Fruit fly (Drosophila melanogaster) whole organism, embryonic: ENCODE measurements around the gene Phb1.
A peak's percentile ranks its signal among the peaks of the same experiment; 100 is the strongest.

ENCODE experiments used
- Bdp1 ChIP-seq: fragments of 200-800 bp; sonication (Bioruptor generic); optimal IDR thresholded peaks from 3 replicates; lab custom pipeline; 2016; ENCODE audit warnings: missing biosample characterization, missing genetic modification characterization
- Blimp-1 ChIP-seq: fragments of 200-800 bp; sonication (Bioruptor generic); optimal IDR thresholded peaks from 3 replicates; lab custom pipeline; 2018; ENCODE audit warnings: missing biosample characterization, missing genetic modification characterization, mild to moderate bottlenecking, moderate library complexity, missing genetic modification reagents
- BtbVII ChIP-seq: fragments of 200-800 bp; sonication (Bioruptor generic); optimal IDR thresholded peaks from 3 replicates; lab custom pipeline; 2017; ENCODE audit warnings: missing biosample characterization, mild to moderate bottlenecking, missing genetic modification characterization
- CG10147 ChIP-seq: fragments of 200-800 bp; sonication (Bioruptor generic); optimal IDR thresholded peaks from 2 replicates; lab custom pipeline; 2019; ENCODE audit warnings: missing biosample characterization, mild to moderate bottlenecking, missing genetic modification characterization, moderate library complexity
- CG11560 ChIP-seq: fragments of 200-800 bp; sonication (Bioruptor generic); IDR thresholded peaks from 3 replicates; pipeline ENCODE4 v1.3.6; 2022; ENCODE audit warnings: missing biosample characterization, missing genetic modification characterization
- CG13123 ChIP-seq: fragments of 200-800 bp; sonication (Bioruptor generic); optimal IDR thresholded peaks from 2 replicates; lab custom pipeline; 2016; ENCODE audit warnings: missing biosample characterization, missing genetic modification characterization
- CG1647 ChIP-seq: fragments of 200-800 bp; sonication (Bioruptor generic); optimal IDR thresholded peaks from 3 replicates; lab custom pipeline; 2016; ENCODE audit warnings: missing biosample characterization, missing genetic modification characterization
- CG1792 ChIP-seq: fragments of 200-800 bp; sonication (Bioruptor generic); optimal IDR thresholded peaks from 2 replicates; lab custom pipeline; 2016; ENCODE audit warnings: missing biosample characterization, missing genetic modification characterization
- CG2199 ChIP-seq: fragments of 200-800 bp; sonication (Bioruptor generic); IDR thresholded peaks from 3 replicates; pipeline ENCODE4 v1.3.6; 2022; ENCODE audit warnings: missing biosample characterization, missing genetic modification characterization
- CG31365 ChIP-seq: fragments of 200-800 bp; sonication (Bioruptor generic); optimal IDR thresholded peaks from 2 replicates; lab custom pipeline; 2018; ENCODE audit warnings: missing biosample characterization, mild to moderate bottlenecking, missing genetic modification characterization
- CG34224 ChIP-seq: fragments of 200-800 bp; sonication (Bioruptor generic); IDR thresholded peaks from 3 replicates; pipeline ENCODE4 v1.3.6; 2022; ENCODE audit warnings: missing biosample characterization, missing genetic modification characterization; ENCODE audit not compliant: partially characterized antibody
- CG3847 ChIP-seq: fragments of 200-800 bp; sonication (Bioruptor generic); IDR thresholded peaks from 2 replicates; pipeline ENCODE4 v1.3.6; 2022; ENCODE audit warnings: missing biosample characterization, missing genetic modification characterization
- CG6854 ChIP-seq: fragments of 200-800 bp; sonication (Bioruptor generic); optimal IDR thresholded peaks from 3 replicates; lab custom pipeline; 2017; ENCODE audit warnings: missing biosample characterization, mild to moderate bottlenecking, missing genetic modification characterization
- CG7786 ChIP-seq: fragments of 200-800 bp; sonication (Bioruptor generic); optimal IDR thresholded peaks from 2 replicates; lab custom pipeline; 2016; ENCODE audit warnings: missing biosample characterization, missing genetic modification characterization
- CG8089 ChIP-seq: fragments of 200-800 bp; sonication (Bioruptor generic); optimal IDR thresholded peaks from 3 replicates; lab custom pipeline; 2016; ENCODE audit warnings: missing biosample characterization, missing genetic modification characterization
- CG8388 ChIP-seq: fragments of 200-800 bp; sonication (Bioruptor generic); optimal IDR thresholded peaks from 2 replicates; lab custom pipeline; 2019; ENCODE audit warnings: missing biosample characterization, mild to moderate bottlenecking, missing genetic modification characterization, moderate library complexity
- Dref ChIP-seq: fragments of 200-800 bp; sonication (Bioruptor generic); IDR thresholded peaks from 2 replicates; pipeline ENCODE4 v1.3.6; 2022; ENCODE audit warnings: missing biosample characterization, missing genetic modification characterization
- ERR ChIP-seq: fragments of 200-800 bp; sonication (Bioruptor generic); optimal IDR thresholded peaks from 2 replicates; lab custom pipeline; 2016; ENCODE audit warnings: missing biosample characterization, missing genetic modification characterization
- Fer3 ChIP-seq: fragments of 200-800 bp; sonication (Bioruptor generic); optimal IDR thresholded peaks from 2 replicates; lab custom pipeline; 2018; ENCODE audit warnings: missing biosample characterization, mild to moderate bottlenecking, missing genetic modification characterization, moderate library complexity
- Gsc ChIP-seq: fragments of 200-800 bp; sonication (Bioruptor generic); IDR thresholded peaks from 2 replicates; pipeline ENCODE4 v1.3.6; 2022; ENCODE audit warnings: missing biosample characterization, missing genetic modification characterization
- HLH3B ChIP-seq: fragments of 200-800 bp; sonication (Bioruptor generic); IDR thresholded peaks from 2 replicates; pipeline ENCODE4 v1.3.6; 2022; ENCODE audit warnings: missing biosample characterization, missing genetic modification characterization
- HLHmδ ChIP-seq: fragments of 200-800 bp; sonication (Bioruptor generic); optimal IDR thresholded peaks from 2 replicates; lab custom pipeline; 2018; ENCODE audit warnings: missing biosample characterization, mild to moderate bottlenecking, missing genetic modification characterization, moderate library complexity
- Hr3 ChIP-seq: fragments of 200-800 bp; sonication (Bioruptor generic); optimal IDR thresholded peaks from 3 replicates; lab custom pipeline; 2016; ENCODE audit warnings: missing biosample characterization, missing genetic modification characterization
- Hr78 ChIP-seq, 2 experiments: fragments of 200-800 bp in 1 of 2; fragments of >200 bp in 1 of 2; sonication (Bioruptor generic) in 1 of 2; optimal IDR thresholded peaks; 2 replicates each; lab custom pipeline; 2017 to 2019; ENCODE audit warnings: missing biosample characterization in 2 of 2, missing genetic modification characterization in 2 of 2, mild to moderate bottlenecking in 1 of 2, moderate library complexity in 1 of 2
- Lim3 ChIP-seq: fragments of 200-800 bp; sonication (Bioruptor generic); IDR thresholded peaks from 2 replicates; pipeline ENCODE4 v1.3.6; 2022; ENCODE audit warnings: missing biosample characterization, missing genetic modification characterization
- Mad ChIP-seq: fragments of 200-800 bp; sonication (Bioruptor generic); optimal IDR thresholded peaks from 2 replicates; lab custom pipeline; 2016; ENCODE audit warnings: missing biosample characterization, missing genetic modification characterization
- PHDP ChIP-seq: fragments of 200-800 bp; sonication (Bioruptor generic); optimal IDR thresholded peaks from 3 replicates; lab custom pipeline; 2018; ENCODE audit warnings: missing biosample characterization, mild to moderate bottlenecking, missing genetic modification characterization, moderate library complexity
- Ptx1 ChIP-seq: fragments of 200-800 bp; sonication (Bioruptor generic); IDR thresholded peaks from 2 replicates; pipeline ENCODE4 v1.3.6; 2022; ENCODE audit warnings: missing biosample characterization, missing genetic modification characterization
- Rx ChIP-seq: fragments of 200-800 bp; sonication (Bioruptor generic); IDR thresholded peaks from 2 replicates; pipeline ENCODE4 v1.3.6; 2022; ENCODE audit warnings: missing biosample characterization, missing genetic modification characterization
- Sox100B ChIP-seq: fragments of 200-800 bp; sonication (Bioruptor generic); optimal IDR thresholded peaks from 3 replicates; lab custom pipeline; 2018; ENCODE audit warnings: missing biosample characterization, mild to moderate bottlenecking, missing genetic modification characterization
- al ChIP-seq: fragments of 200-800 bp; sonication (Bioruptor generic); IDR thresholded peaks from 2 replicates; pipeline ENCODE4 v1.3.6; 2022; ENCODE audit warnings: missing biosample characterization, missing genetic modification characterization
- bab2 ChIP-seq: fragments of 200-800 bp; sonication (Bioruptor generic); optimal IDR thresholded peaks from 2 replicates; lab custom pipeline; 2016; ENCODE audit warnings: missing biosample characterization, missing genetic modification characterization
- btn ChIP-seq: fragments of 200-800 bp; sonication (Bioruptor generic); optimal IDR thresholded peaks from 2 replicates; lab custom pipeline; 2016; ENCODE audit warnings: missing biosample characterization, missing genetic modification characterization
- chn ChIP-seq: fragments of 200-800 bp; sonication (Bioruptor generic); optimal IDR thresholded peaks from 2 replicates; lab custom pipeline; 2016; ENCODE audit warnings: missing biosample characterization, missing genetic modification characterization
- cwo ChIP-seq: fragments of 200-800 bp; sonication (Bioruptor generic); optimal IDR thresholded peaks from 3 replicates; lab custom pipeline; 2017; ENCODE audit warnings: missing biosample characterization, missing genetic modification characterization, mild to moderate bottlenecking, moderate library complexity, missing genetic modification reagents
- eyg ChIP-seq: fragments of 200-800 bp; sonication (Bioruptor generic); optimal IDR thresholded peaks from 3 replicates; lab custom pipeline; 2016; ENCODE audit warnings: missing biosample characterization, missing genetic modification characterization
- fd102C ChIP-seq: fragments of 200-800 bp; sonication (Bioruptor generic); optimal IDR thresholded peaks from 2 replicates; lab custom pipeline; 2018; ENCODE audit warnings: missing biosample characterization, mild to moderate bottlenecking, missing genetic modification characterization, moderate library complexity
- fd3F ChIP-seq: fragments of 200-800 bp; sonication (Bioruptor generic); optimal IDR thresholded peaks from 2 replicates; lab custom pipeline; 2018; ENCODE audit warnings: missing biosample characterization, mild to moderate bottlenecking, missing genetic modification characterization, moderate library complexity
- gem ChIP-seq: fragments of 200-800 bp; sonication (Bioruptor generic); optimal IDR thresholded peaks from 2 replicates; lab custom pipeline; 2019; ENCODE audit warnings: missing biosample characterization, mild to moderate bottlenecking, missing genetic modification characterization, moderate library complexity
- her ChIP-seq: fragments of 200-800 bp; sonication (Bioruptor generic); optimal IDR thresholded peaks from 2 replicates; lab custom pipeline; 2016; ENCODE audit warnings: missing biosample characterization, missing genetic modification characterization
- otp ChIP-seq: fragments of 200-800 bp; sonication (Bioruptor generic); IDR thresholded peaks from 3 replicates; pipeline ENCODE4, ENCODE4 v1.3.6; 2022; ENCODE audit warnings: missing biosample characterization, missing genetic modification characterization
- pb ChIP-seq: fragments of 200-800 bp; sonication (Bioruptor generic); optimal IDR thresholded peaks from 3 replicates; lab custom pipeline; 2016; ENCODE audit warnings: missing biosample characterization, missing genetic modification characterization
- pita ChIP-seq: fragments of 200-800 bp; sonication (Bioruptor generic); optimal IDR thresholded peaks from 2 replicates; lab custom pipeline; 2017; ENCODE audit warnings: missing biosample characterization, mild to moderate bottlenecking, missing genetic modification characterization
- pnt ChIP-seq: fragments of 200-800 bp; sonication (Bioruptor generic); optimal IDR thresholded peaks from 3 replicates; lab custom pipeline; 2016; ENCODE audit warnings: missing biosample characterization, missing genetic modification characterization
- psq ChIP-seq: fragments of 200-800 bp; sonication (Bioruptor generic); optimal IDR thresholded peaks from 2 replicates; lab custom pipeline; 2017; ENCODE audit warnings: missing biosample characterization, missing genetic modification characterization
- sd ChIP-seq: fragments of 200-800 bp; sonication (Bioruptor generic); optimal IDR thresholded peaks from 3 replicates; lab custom pipeline; 2018; ENCODE audit warnings: missing biosample characterization, mild to moderate bottlenecking, missing genetic modification characterization, moderate library complexity
- ssp ChIP-seq: fragments of 200-800 bp; sonication (Bioruptor generic); IDR thresholded peaks from 2 replicates; pipeline ENCODE4 v1.3.6; 2022; ENCODE audit warnings: missing biosample characterization, missing genetic modification characterization
- tio ChIP-seq: fragments of 200-800 bp; sonication (Bioruptor generic); optimal IDR thresholded peaks from 2 replicates; lab custom pipeline; 2017; ENCODE audit warnings: missing biosample characterization, missing genetic modification characterization, inconsistent platforms
- tna ChIP-seq: fragments of 200-800 bp; sonication (Bioruptor generic); IDR thresholded peaks from 2 replicates; pipeline ENCODE4 v1.3.6; 2022; ENCODE audit warnings: missing biosample characterization, missing genetic modification characterization; ENCODE audit not compliant: partially characterized antibody
- trem ChIP-seq: fragments of 200-800 bp; optimal IDR thresholded peaks from 3 replicates; lab custom pipeline; 2019; ENCODE audit warnings: missing biosample characterization, mild to moderate bottlenecking, missing genetic modification characterization, moderate library complexity

The Phb1 gene

dm6 chr2L:19141435-19142126, 17.9 kb upstream of the Phb1 start (continued):
- TF ChIP-seq pita (GFP tag; lab: Kevin White, UChicago) = no peak
- no peak for TF ChIP-seq btn
- no peak for TF ChIP-seq ssp
- TF ChIP-seq Fer3 (tag; lab: Kevin White, UChicago) = peak; percentile 65
- TF ChIP-seq CG8089 = peak; percentile 33
- no peak for TF ChIP-seq Lim3 (GFP tag; lab: Robert Waterston, UW)
- 0 out of 3 replicates have a peak, but pooled peaks have one; percentile 9 for TF ChIP-seq otp
- peak; percentile 45 for TF ChIP-seq Bdp1 (GFP tag; lab: Kevin White, UChicago)
- no peak for TF ChIP-seq CG34224 (GFP tag; lab: Robert Waterston, UW)
- TF ChIP-seq CG13123 = peak; percentile 17
- TF ChIP-seq Sox100B (GFP tag; lab: Kevin White, UChicago) = peak; percentile 82
- TF ChIP-seq Mad (GFP tag; lab: Kevin White, UChicago) = peak; percentile 64
- no peak for TF ChIP-seq fd102C (GFP tag; lab: Kevin White, UChicago)
- TF ChIP-seq CG11560 (tag; lab: Robert Waterston, UW) = no peak
- peak; percentile 70 for TF ChIP-seq fd3F (GFP tag; lab: Kevin White, UChicago)
- TF ChIP-seq pnt (GFP tag; lab: Kevin White, UChicago) = peak; percentile 63
- TF ChIP-seq HLH3B (GFP tag; lab: Robert Waterston, UW) = 0 out of 2 replicates have a peak, but pooled peaks have one; percentile 7
- peak; percentile 10 for TF ChIP-seq sd (tag; lab: Kevin White, UChicago)
- no peak for TF ChIP-seq Dref (GFP tag; lab: Robert Waterston, UW)
- TF ChIP-seq CG6854 = peak; percentile 73
- peak; percentile 21 for TF ChIP-seq CG1792 (GFP tag; lab: Kevin White, UChicago)
- TF ChIP-seq gem = peak; percentile 88
- TF ChIP-seq CG1647 (GFP tag; lab: Kevin White, UChicago) = peak; percentile 68
- peak; percentile 80 for TF ChIP-seq CG10147
- TF ChIP-seq tio (GFP tag; lab: Kevin White, UChicago) = peak; percentile 79
- TF ChIP-seq her (GFP tag; lab: Kevin White, UChicago) = peak; percentile 52
- no peak for TF ChIP-seq CG2199 (GFP tag; lab: Robert Waterston, UW)
- no peak for TF ChIP-seq Gsc (GFP tag; lab: Robert Waterston, UW)
- TF ChIP-seq pb (GFP tag; lab: Kevin White, UChicago) = peak; percentile 42
- TF ChIP-seq tna (GFP tag; lab: Robert Waterston, UW) = no peak
- TF ChIP-seq al (GFP tag; lab: Robert Waterston, UW) = peak; percentile 49
- peak; percentile 42 for TF ChIP-seq trem
- TF ChIP-seq HLHmδ = no peak
- TF ChIP-seq bab2 (GFP tag; lab: Kevin White, UChicago) = peak; percentile 59
- peak; percentile 54 for TF ChIP-seq Hr3 (GFP tag; lab: Kevin White, UChicago)
- TF ChIP-seq eyg (GFP tag; lab: Kevin White, UChicago) = peak; percentile 8
- TF ChIP-seq chn (GFP tag; lab: Kevin White, UChicago) = peak; percentile 55
- peak; percentile 81 for TF ChIP-seq BtbVII (GFP tag; lab: Kevin White, UChicago)
- TF ChIP-seq cwo = peak; percentile 63
- TF ChIP-seq CG3847 = peak; percentile 56
- no peak for TF ChIP-seq psq (GFP tag; lab: Kevin White, UChicago)
- TF ChIP-seq ERR (GFP tag; lab: Kevin White, UChicago) = peak; percentile 59
- no peak for TF ChIP-seq CG31365 (tag; lab: Kevin White, UChicago)
- peak in 1 of 2 experiments; percentile 5 for TF ChIP-seq Hr78 (GFP tag; optimal IDR thresholded peaks at IDR 0.05; lab: Kevin White, UChicago)
- peak; percentile 70 for TF ChIP-seq CG8388
- peak; percentile 79 for TF ChIP-seq Blimp-1
- TF ChIP-seq Rx (GFP tag; lab: Robert Waterston, UW) = peak; percentile 38; the same call in 1 of the 2 replicates
- TF ChIP-seq CG7786 = peak; percentile 70
- TF ChIP-seq PHDP = peak; percentile 77
- peak; percentile 29; the same call in 1 of the 2 replicates for TF ChIP-seq Ptx1 (GFP tag; lab: Robert Waterston, UW)
